Fruit fly (Drosophila melanogaster): ENCODE results near the gene CG46306.

CG46306 gene

dm6 chrX:16811213-16811749 lies 24.0 kb downstream of the CG46306 start, which contains the start of gene CG4829 (continued):
- TF ChIP-seq CG5953 (GFP tag; IDR thresholded peaks at IDR 0.05) (peak; percentile 82), Taf1 (GFP tag; IDR thresholded peaks at IDR 0.05) (peak; percentile 54), Spps (tag; optimal IDR thresholded peaks at IDR 0.05) (peak; percentile 66), tll (GFP tag; optimal IDR thresholded peaks at IDR 0.05) (no peak), CG2712 (tag; optimal IDR thresholded peaks at IDR 0.05) (peak; percentile 90), Ssrp (tag; optimal IDR thresholded peaks at IDR 0.05) (peak; percentile 83), Neu2 (GFP tag; optimal IDR thresholded peaks at IDR 0.05; ENCODE audit: borderline replicate concordance) (peak; percentile 22), CG13287 (GFP tag; IDR thresholded peaks at IDR 0.05; ENCODE audit: partially characterized antibody) (no peak), H2.0 (GFP tag; IDR thresholded peaks at IDR 0.05) (peak; percentile 88), pzg (GFP tag; optimal IDR thresholded peaks at IDR 0.05) (peak; percentile 7), bigmax (GFP tag; optimal IDR thresholded peaks at IDR 0.05) (no peak), phol (tag; optimal IDR thresholded peaks at IDR 0.05) (peak; percentile 88), luna (GFP tag; optimal IDR thresholded peaks at IDR 0.05) (peak; percentile 45), Adf1 (GFP tag; IDR thresholded peaks at IDR 0.05) (peak; percentile 40), nau (GFP tag; optimal IDR thresholded peaks at IDR 0.05) (peak; percentile 79), corto (GFP tag; optimal IDR thresholded peaks at IDR 0.05) (no peak), CG11093 (GFP tag; IDR thresholded peaks at IDR 0.05) (peak; percentile 61; the same call in 1 of the 3 replicates), CG2129 (GFP tag; IDR thresholded peaks at IDR 0.05; ENCODE audit: partially characterized antibody) (no peak), CG4404 (GFP tag; IDR thresholded peaks at IDR 0.05) (peak; percentile 43; the same call in 1 of the 2 replicates), aop (GFP tag; IDR thresholded peaks at IDR 0.05) (no peak), CG4707 (GFP tag; optimal IDR thresholded peaks at IDR 0.05) (peak; percentile 74), crp (GFP tag; optimal IDR thresholded peaks at IDR 0.05) (peak in 1 of 2 experiments; percentile 38), ac (GFP tag; optimal IDR thresholded peaks at IDR 0.05) (peak; percentile 12), vnd (GFP tag; IDR thresholded peaks at IDR 0.05; ENCODE audit: partially characterized antibody) (no peak), twi (tag; optimal IDR thresholded peaks at IDR 0.05) (peak; percentile 72), CG18599 (GFP tag; optimal IDR thresholded peaks at IDR 0.05) (peak; percentile 87), usp (GFP tag; optimal IDR thresholded peaks at IDR 0.05) (no peak), row (GFP tag; IDR thresholded peaks at IDR 0.05) (peak; percentile 90), hkb (optimal IDR thresholded peaks at IDR 0.05) (no peak), hkb (GFP tag; IDR thresholded peaks at IDR 0.05) (peak; percentile 92), ara (GFP tag; IDR thresholded peaks at IDR 0.05) (peak; percentile 84), chn (GFP tag; optimal IDR thresholded peaks at IDR 0.05) (peak; percentile 81), gem (tag; optimal IDR thresholded peaks at IDR 0.05) (peak; percentile 91), Ada2b (GFP tag; IDR thresholded peaks at IDR 0.05) (peak; percentile 89), CG4328 (GFP tag; optimal IDR thresholded peaks at IDR 0.05) (peak; percentile 81), CG2889 (GFP tag; IDR thresholded peaks at IDR 0.05) (peak; percentile 76; the same call in 2 of the 3 replicates), CG3065 (GFP tag; optimal IDR thresholded peaks at IDR 0.05) (peak; percentile 29), CG14710 (tag; optimal IDR thresholded peaks at IDR 0.05) (peak; percentile 78), Tbp (GFP tag; optimal IDR thresholded peaks at IDR 0.05) (no peak), CG2678 (tag; optimal IDR thresholded peaks at IDR 0.05) (peak; percentile 94), MTF-1 (GFP tag; optimal IDR thresholded peaks at IDR 0.05; ENCODE audit: borderline replicate concordance) (peak; percentile 86), CG12071 (GFP tag; optimal IDR thresholded peaks at IDR 0.05) (peak; percentile 95), CG6683 (GFP tag; optimal IDR thresholded peaks at IDR 0.05) (peak; percentile 64), CG33213 (GFP tag; optimal IDR thresholded peaks at IDR 0.05) (peak; percentile 85), CG1792 (GFP tag; optimal IDR thresholded peaks at IDR 0.05) (peak; percentile 76), Atf3 (GFP tag; optimal IDR thresholded peaks at IDR 0.05) (peak; percentile 80), lilli (GFP tag; optimal IDR thresholded peaks at IDR 0.05) (peak; percentile 89), CG4820 (GFP tag; optimal IDR thresholded peaks at IDR 0.05) (peak; percentile 88), fu2 (GFP tag; optimal IDR thresholded peaks at IDR 0.05) (peak; percentile 67), slp2 (GFP tag; optimal IDR thresholded peaks at IDR 0.05) (peak; percentile 75)

Data from whole organism, embryonic.